Worm (Caenorhabditis elegans) whole organism, early embryonic: ENCODE data around the gene R02D5.3.

Source experiments
- B0310.2 ChIP-seq: sonication (generic microtip); optimal IDR thresholded peaks from 2 replicates; lab custom pipeline; 2016; ENCODE audit warnings: mild to moderate bottlenecking, missing genetic modification characterization, missing compliant biosample characterization
- F13C5.2 ChIP-seq: sonication (generic microtip); optimal IDR thresholded peaks from 2 replicates; lab custom pipeline; 2017; ENCODE audit warnings: mild to moderate bottlenecking, missing genetic modification characterization, inconsistent platforms, missing compliant biosample characterization
- ama-1 ChIP-seq: fragments of 150-350 bp; optimal IDR thresholded peaks from 2 replicates; lab custom pipeline; 2014
- ceh-36 ChIP-seq: sonication (generic microtip); optimal IDR thresholded peaks from 2 replicates; lab custom pipeline; 2016; ENCODE audit warnings: missing genetic modification characterization, inconsistent platforms, missing compliant biosample characterization
- hmg-4 ChIP-seq: fragments of 200-800 bp; sonication (Bioruptor generic); optimal IDR thresholded peaks from 2 replicates; lab custom pipeline; 2018; ENCODE audit warnings: mild to moderate bottlenecking, missing genetic modification characterization, missing compliant biosample characterization
- pes-1 ChIP-seq: fragments of 200-800 bp; sonication (Bioruptor generic); IDR thresholded peaks from 2 replicates; pipeline ENCODE4 v1.3.6; 2022; ENCODE audit warnings: missing genetic modification reagents, missing genetic modification characterization, missing compliant biosample characterization
- scrt-1 ChIP-seq: fragments of 200-800 bp; sonication (Bioruptor generic); IDR thresholded peaks from 2 replicates; pipeline ENCODE4 v1.3.6; 2022; ENCODE audit warnings: missing genetic modification characterization, missing compliant biosample characterization
- sea-1 ChIP-seq: fragments of 200-800 bp; sonication (Bioruptor generic); conservative IDR thresholded peaks from 2 replicates; pipeline ENCODE4 v1.3.6; 2022; ENCODE audit warnings: missing genetic modification characterization, missing compliant biosample characterization
- tra-4 ChIP-seq: sonication (generic microtip); optimal IDR thresholded peaks from 2 replicates; lab custom pipeline; 2017; ENCODE audit warnings: missing genetic modification characterization, missing compliant biosample characterization

R02D5.3 gene

DNA sequence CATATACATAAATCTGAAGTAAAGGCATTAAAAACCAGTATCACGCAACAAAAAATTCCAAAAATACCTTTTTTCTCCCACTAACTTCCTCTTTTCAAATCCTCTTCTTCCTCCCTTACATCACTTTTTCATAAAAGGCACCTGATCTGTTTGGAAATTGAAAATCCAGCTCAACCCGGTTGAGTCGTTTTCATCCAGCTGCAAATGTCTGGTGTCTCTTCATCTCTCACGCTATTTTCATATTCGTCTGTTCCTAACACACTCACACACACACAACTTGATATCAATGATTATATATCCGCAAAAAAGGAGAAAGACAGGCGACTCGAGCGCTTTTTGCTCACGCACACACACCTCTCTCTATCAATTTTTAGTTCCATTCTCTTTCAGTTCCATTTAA lies 49.4 kb downstream of the R02D5.3 start:
- TF ChIP-seq scrt-1 (no peak), ama-1 (lab: Kevin White, UChicago) (no peak), pes-1 (GFP tag; lab: Robert Waterston, UW) (no peak), tra-4 (tag; lab: Kevin White, UChicago) (no peak), ceh-36 (tag; lab: Kevin White, UChicago) (no peak), B0310.2 (no peak), sea-1 (no peak), hmg-4 (GFP tag; lab: Kevin White, UChicago) (no peak), F13C5.2 (tag; lab: Kevin White, UChicago) (no peak)
